Worm (Caenorhabditis elegans) whole organism, L4 larva: ENCODE measurements around the gene ain-1.
A peak's percentile ranks its signal among the peaks of the same experiment; 100 is the strongest.

ENCODE experiments used
- F10B5.3 ChIP-seq: sonication (generic microtip); optimal IDR thresholded peaks from 2 replicates; lab custom pipeline; 2016; ENCODE audit warnings: mild to moderate bottlenecking, missing genetic modification characterization, missing compliant biosample characterization
- F37D6.2 ChIP-seq: sonication (generic microtip); optimal IDR thresholded peaks from 2 replicates; lab custom pipeline; 2016; ENCODE audit warnings: mild to moderate bottlenecking, missing genetic modification characterization, missing compliant biosample characterization
- F44E2.7 ChIP-seq: fragments of 200-800 bp; sonication (Bioruptor generic); IDR thresholded peaks from 2 replicates; pipeline ENCODE4 v2.1.2; 2022; ENCODE audit warnings: missing genetic modification characterization, missing compliant biosample characterization
- F49E8.2 ChIP-seq: sonication (generic microtip); optimal IDR thresholded peaks from 2 replicates; lab custom pipeline; 2016; ENCODE audit warnings: missing compliant biosample characterization, mild to moderate bottlenecking, missing genetic modification characterization, borderline replicate concordance
- R02D3.7 ChIP-seq: fragments of 150-350 bp; sonication (generic microtip); optimal IDR thresholded peaks from 3 replicates; lab custom pipeline; 2014; ENCODE audit warnings: missing biosample characterization, missing genetic modification characterization
- T20F7.1 ChIP-seq: fragments of 200-800 bp; sonication (Bioruptor generic); optimal IDR thresholded peaks from 2 replicates; lab custom pipeline; 2018; ENCODE audit warnings: mild to moderate bottlenecking, missing genetic modification characterization, missing compliant biosample characterization
- T26A8.4 ChIP-seq: fragments of 200-800 bp; sonication (Bioruptor generic); IDR thresholded peaks from 2 replicates; pipeline ENCODE4 v1.3.6; 2022; ENCODE audit warnings: missing genetic modification characterization, missing compliant biosample characterization
- Y105C5A.15 ChIP-seq: fragments of 200-800 bp; sonication (Bioruptor generic); IDR thresholded peaks from 2 replicates; pipeline ENCODE4 v1.3.6; 2022; ENCODE audit warnings: missing genetic modification characterization, missing compliant biosample characterization
- Y75B8A.6 ChIP-seq: fragments of 200-800 bp; sonication (Bioruptor generic); IDR thresholded peaks from 2 replicates; pipeline ENCODE4 v1.3.6; 2022; ENCODE audit warnings: missing genetic modification reagents, missing genetic modification characterization, missing compliant biosample characterization
- aha-1 ChIP-seq: fragments of 150-350 bp; peaks from one replicate; lab custom pipeline; 2014; ENCODE audit warnings: missing biosample characterization, missing genetic modification characterization
- aly-2 ChIP-seq: sonication (generic microtip); optimal IDR thresholded peaks from 2 replicates; lab custom pipeline; 2018; ENCODE audit warnings: missing biosample characterization, missing genetic modification characterization
- arid-1 ChIP-seq: fragments of 200-800 bp; sonication (Bioruptor generic); conservative IDR thresholded peaks from 2 replicates; pipeline ENCODE4 v1.3.6; 2022; ENCODE audit warnings: missing genetic modification reagents, missing genetic modification characterization, missing compliant biosample characterization
- ceh-20 ChIP-seq: fragments of 200-800 bp; sonication (Bioruptor generic); IDR thresholded peaks from 2 replicates; pipeline ENCODE4 v1.3.6; 2022; ENCODE audit warnings: missing genetic modification reagents, missing genetic modification characterization, missing compliant biosample characterization
- ceh-44 ChIP-seq: fragments of 200-800 bp; sonication (Bioruptor generic); IDR thresholded peaks from 2 replicates; pipeline ENCODE4 v1.3.6; 2022; ENCODE audit warnings: missing genetic modification reagents, missing genetic modification characterization, missing compliant biosample characterization
- ceh-62 ChIP-seq: sonication (generic microtip); optimal IDR thresholded peaks from 2 replicates; lab custom pipeline; 2017; ENCODE audit warnings: missing biosample characterization, missing genetic modification characterization
- ceh-82 ChIP-seq: sonication (generic microtip); optimal IDR thresholded peaks from 2 replicates; lab custom pipeline; 2017; ENCODE audit warnings: missing biosample characterization, missing genetic modification characterization
- cey-2 ChIP-seq: sonication (generic microtip); optimal IDR thresholded peaks from 3 replicates; lab custom pipeline; 2017; ENCODE audit warnings: missing genetic modification characterization, mild to moderate bottlenecking, missing compliant biosample characterization, antibody characterized with exemption, borderline replicate concordance; ENCODE audit not compliant: insufficient read depth
- daf-16 ChIP-seq, 3 experiments: sonication (generic microtip); optimal IDR thresholded peaks; 2 replicates each; lab custom pipeline; 2016 to 2017; ENCODE audit warnings: missing genetic modification characterization in 3 of 3, missing genetic modification reagents in 3 of 3, mild to moderate bottlenecking in 2 of 3, missing compliant biosample characterization in 2 of 3, missing biosample characterization in 1 of 3, moderate library complexity in 1 of 3
- daf-8 ChIP-seq: fragments of 200-800 bp; sonication (Bioruptor generic); IDR thresholded peaks from 2 replicates; pipeline ENCODE4 v1.3.6; 2022; ENCODE audit warnings: missing genetic modification characterization, missing compliant biosample characterization
- dmd-6 ChIP-seq: fragments of 200-800 bp; sonication (Bioruptor generic); IDR thresholded peaks from 2 replicates; pipeline ENCODE4 v1.3.6; 2022; ENCODE audit warnings: missing genetic modification reagents, missing genetic modification characterization, missing compliant biosample characterization
- dve-1 ChIP-seq: sonication (generic microtip); optimal IDR thresholded peaks from 2 replicates; lab custom pipeline; 2017; ENCODE audit warnings: antibody characterized with exemption, mild to moderate bottlenecking, missing genetic modification characterization, missing compliant biosample characterization; ENCODE audit not compliant: insufficient read depth
- fkh-10 ChIP-seq: fragments of 150-350 bp; optimal IDR thresholded peaks from 2 replicates; lab custom pipeline; 2014; ENCODE audit warnings: missing biosample characterization, missing genetic modification reagents, missing genetic modification characterization
- fos-1 ChIP-seq: fragments of 150-350 bp; optimal IDR thresholded peaks from 2 replicates; lab custom pipeline; 2014; ENCODE audit warnings: missing biosample characterization, missing genetic modification characterization
- gei-8 ChIP-seq: fragments of 200-800 bp; sonication (Bioruptor generic); optimal IDR thresholded peaks from 2 replicates; lab custom pipeline; 2018; ENCODE audit warnings: mild to moderate bottlenecking, missing genetic modification characterization, missing compliant biosample characterization
- hlh-30 ChIP-seq: sonication (generic microtip); optimal IDR thresholded peaks from 2 replicates; lab custom pipeline; 2017; ENCODE audit warnings: antibody characterized with exemption, mild to moderate bottlenecking, missing genetic modification characterization, missing compliant biosample characterization; ENCODE audit not compliant: insufficient read depth
- lim-7 ChIP-seq: fragments of 200-800 bp; sonication (Bioruptor generic); IDR thresholded peaks from 2 replicates; pipeline ENCODE4 v1.3.6; 2022; ENCODE audit warnings: missing genetic modification characterization, missing compliant biosample characterization
- lin-15B ChIP-seq: fragments of 150-350 bp; sonication (generic microtip); optimal IDR thresholded peaks from 3 replicates; lab custom pipeline; 2014; ENCODE audit warnings: missing biosample characterization, missing genetic modification characterization
- lin-38 ChIP-seq: fragments of 200-800 bp; sonication (Bioruptor generic); IDR thresholded peaks from 2 replicates; pipeline ENCODE4 v1.3.6; 2022; ENCODE audit warnings: missing genetic modification reagents, missing genetic modification characterization, missing compliant biosample characterization
- lir-3 ChIP-seq: sonication (generic microtip); optimal IDR thresholded peaks from 2 replicates; lab custom pipeline; 2016; ENCODE audit warnings: mild to moderate bottlenecking, missing genetic modification characterization, missing compliant biosample characterization
- madf-9 ChIP-seq: fragments of 200-800 bp; sonication (Bioruptor generic); conservative IDR thresholded peaks from 2 replicates; pipeline ENCODE4 v1.3.6; 2022; ENCODE audit warnings: missing genetic modification reagents, missing genetic modification characterization, missing compliant biosample characterization
- mep-1 ChIP-seq: fragments of 150-350 bp; sonication (generic microtip); optimal IDR thresholded peaks from 3 replicates; lab custom pipeline; 2014; ENCODE audit warnings: missing biosample characterization, missing genetic modification characterization
- mes-2 ChIP-seq: sonication (generic microtip); optimal IDR thresholded peaks from 2 replicates; lab custom pipeline; 2016; ENCODE audit warnings: missing genotype, mild to moderate bottlenecking, missing genetic modification characterization, missing compliant biosample characterization; ENCODE audit not compliant: poor library complexity, severe bottlenecking
- mxl-2 ChIP-seq: fragments of 200-800 bp; sonication (Bioruptor generic); conservative IDR thresholded peaks from 2 replicates; pipeline ENCODE4 v1.3.6; 2022; ENCODE audit warnings: missing genetic modification reagents, missing genetic modification characterization, missing compliant biosample characterization
- mxl-3 ChIP-seq: fragments of 200-800 bp; sonication (Bioruptor generic); optimal IDR thresholded peaks from 2 replicates; lab custom pipeline; 2018; ENCODE audit warnings: mild to moderate bottlenecking, missing genetic modification characterization, missing compliant biosample characterization
- nhr-10 ChIP-seq: fragments of 150-350 bp; optimal IDR thresholded peaks from 2 replicates; lab custom pipeline; 2014; ENCODE audit warnings: missing biosample characterization, missing genetic modification characterization
- nhr-102 ChIP-seq: sonication (generic microtip); optimal IDR thresholded peaks from 2 replicates; lab custom pipeline; 2016; ENCODE audit warnings: mild to moderate bottlenecking, missing genetic modification characterization, moderate library complexity, missing compliant biosample characterization
- nhr-111 ChIP-seq: fragments of 200-800 bp; sonication (Bioruptor generic); optimal IDR thresholded peaks from 2 replicates; lab custom pipeline; 2018; ENCODE audit warnings: mild to moderate bottlenecking, missing genetic modification characterization, missing compliant biosample characterization
- nhr-237 ChIP-seq: sonication (generic microtip); optimal IDR thresholded peaks from 2 replicates; lab custom pipeline; 2017; ENCODE audit warnings: missing biosample characterization, missing genetic modification characterization
- nhr-41 ChIP-seq: fragments of 200-800 bp; sonication (Bioruptor generic); IDR thresholded peaks from 2 replicates; pipeline ENCODE4 v1.3.6; 2022; ENCODE audit warnings: missing genetic modification reagents, missing genetic modification characterization, missing compliant biosample characterization
- nhr-42 ChIP-seq: fragments of 200-800 bp; sonication (Bioruptor generic); IDR thresholded peaks from 2 replicates; pipeline ENCODE4 v1.3.6; 2022; ENCODE audit warnings: missing genetic modification characterization, missing compliant biosample characterization
- nhr-6 ChIP-seq: fragments of 150-350 bp; optimal IDR thresholded peaks from 2 replicates; lab custom pipeline; 2014; ENCODE audit warnings: missing biosample characterization, missing genetic modification characterization
- php-3 ChIP-seq: fragments of 200-800 bp; sonication (Bioruptor generic); IDR thresholded peaks from 2 replicates; pipeline ENCODE4 v1.3.6; 2022; ENCODE audit warnings: missing genetic modification reagents, missing genetic modification characterization, missing compliant biosample characterization
- pqm-1 ChIP-seq: sonication (generic microtip); optimal IDR thresholded peaks from 2 replicates; lab custom pipeline; 2017; ENCODE audit warnings: missing biosample characterization, missing genetic modification characterization
- sdz-12 ChIP-seq: fragments of 200-800 bp; sonication (Bioruptor generic); optimal IDR thresholded peaks from 2 replicates; lab custom pipeline; 2018; ENCODE audit warnings: mild to moderate bottlenecking, missing genetic modification characterization, missing compliant biosample characterization
- spr-1 ChIP-seq: sonication (generic microtip); optimal IDR thresholded peaks from 2 replicates; lab custom pipeline; 2016; ENCODE audit warnings: mild to moderate bottlenecking, missing genetic modification characterization, missing compliant biosample characterization
- unc-130 ChIP-seq: sonication (generic microtip); optimal IDR thresholded peaks from 2 replicates; lab custom pipeline; 2016; ENCODE audit warnings: missing genetic modification reagents, missing genetic modification characterization, missing compliant biosample characterization
- unc-39 ChIP-seq: sonication (generic microtip); optimal IDR thresholded peaks from 2 replicates; lab custom pipeline; 2017; ENCODE audit warnings: missing biosample characterization, missing genetic modification characterization
- zag-1 ChIP-seq: fragments of 150-350 bp; optimal IDR thresholded peaks from 2 replicates; lab custom pipeline; 2014; ENCODE audit warnings: missing biosample characterization, missing genetic modification characterization
- zip-2 ChIP-seq: fragments of 150-350 bp; optimal IDR thresholded peaks from 2 replicates; lab custom pipeline; 2014; ENCODE audit warnings: missing biosample characterization, missing genetic modification characterization
- ztf-11 ChIP-seq: fragments of 150-350 bp; optimal IDR thresholded peaks from 2 replicates; lab custom pipeline; 2014; ENCODE audit warnings: missing biosample characterization, missing genetic modification characterization
- ztf-7 ChIP-seq: fragments of 150-350 bp; optimal IDR thresholded peaks from 2 replicates; lab custom pipeline; 2014; ENCODE audit warnings: missing biosample characterization, missing genetic modification characterization

ain-1 gene

ce11 chrX:16634708-16635107, 21.5 kb downstream of the ain-1 start (continued):
- peak; percentile 67 for TF ChIP-seq mxl-3 (GFP tag; lab: Kevin White, UChicago)
- peak; percentile 77 for TF ChIP-seq gei-8 (GFP tag; lab: Kevin White, UChicago)
- TF ChIP-seq Y105C5A.15 (GFP tag; lab: Robert Waterston, UW), result peak; percentile 80; the same call in 1 of the 2 replicates
- TF ChIP-seq aly-2 (tag; lab: Kevin White, UChicago), result no peak
- peak; percentile 73 for TF ChIP-seq arid-1 (GFP tag; lab: Robert Waterston, UW)
- TF ChIP-seq ceh-82 (tag; lab: Kevin White, UChicago), result no peak
- no peak for TF ChIP-seq unc-39 (tag; lab: Kevin White, UChicago)
- TF ChIP-seq nhr-41 (GFP tag; lab: Robert Waterston, UW), result peak; percentile 75; the same call in 1 of the 2 replicates
- peak; percentile 71 for TF ChIP-seq unc-130
- TF ChIP-seq nhr-111 (GFP tag; lab: Kevin White, UChicago), result peak; percentile 78
- TF ChIP-seq mep-1, result peak; percentile 91
- TF ChIP-seq ztf-7 (tag; lab: Kevin White, UChicago), result peak; percentile 85
- TF ChIP-seq ceh-20, result peak; percentile 91
- peak; percentile 80 for TF ChIP-seq nhr-42 (GFP tag; lab: Robert Waterston, UW)
- peak; percentile 82 for TF ChIP-seq madf-9 (GFP tag; lab: Robert Waterston, UW)
- TF ChIP-seq mes-2 (tag; lab: Kevin White, UChicago), result peak; percentile 89
- TF ChIP-seq ceh-62 (tag; lab: Kevin White, UChicago), result no peak
- no peak for TF ChIP-seq zag-1
- no peak for TF ChIP-seq fos-1 (tag; lab: Kevin White, UChicago)
- TF ChIP-seq nhr-6 (tag; lab: Kevin White, UChicago), result peak; percentile 35
- peak; percentile 65 for TF ChIP-seq T20F7.1 (GFP tag; lab: Kevin White, UChicago)
- TF ChIP-seq spr-1, result peak; percentile 76
- TF ChIP-seq lin-38, result peak; percentile 81
- no peak for TF ChIP-seq F44E2.7
- peak; percentile 72 for TF ChIP-seq fkh-10
- peak; percentile 85 for TF ChIP-seq ceh-44
- peak; percentile 87; the same call in 1 of the 2 replicates for TF ChIP-seq lim-7 (GFP tag; lab: Robert Waterston, UW)
- TF ChIP-seq zip-2 (tag; lab: Kevin White, UChicago), result peak; percentile 16
- peak; percentile 35 for TF ChIP-seq F10B5.3
- TF ChIP-seq cey-2 (tag; lab: Kevin White, UChicago), result no peak
- peak; percentile 76 for TF ChIP-seq sdz-12 (GFP tag; lab: Kevin White, UChicago)
- TF ChIP-seq F49E8.2, result peak; percentile 33
- TF ChIP-seq aha-1, result peak; percentile 96
- TF ChIP-seq lir-3 (tag; lab: Kevin White, UChicago), result peak; percentile 48
- no peak for TF ChIP-seq R02D3.7 (tag; lab: Kevin White, UChicago)
- peak; percentile 63 to 83 for TF ChIP-seq daf-16 (GFP tag; optimal IDR thresholded peaks at IDR 0.05; lab: Kevin White, UChicago)
- peak; percentile 80 for TF ChIP-seq daf-16 (tag; optimal IDR thresholded peaks at IDR 0.05; lab: Kevin White, UChicago)
- TF ChIP-seq ztf-11 (tag; lab: Kevin White, UChicago), result no peak
- TF ChIP-seq mxl-2 (GFP tag; lab: Robert Waterston, UW), result peak; percentile 67
- no peak for TF ChIP-seq daf-8 (GFP tag; lab: Robert Waterston, UW)
- TF ChIP-seq hlh-30 (tag; lab: Kevin White, UChicago), result peak; percentile 79
- no peak for TF ChIP-seq lin-15B (tag; lab: Kevin White, UChicago)
- peak; percentile 83; the same call in 1 of the 2 replicates for TF ChIP-seq Y75B8A.6
- peak; percentile 82 for TF ChIP-seq nhr-102 (tag; lab: Kevin White, UChicago)
- TF ChIP-seq F37D6.2 (tag; lab: Kevin White, UChicago), result peak; percentile 74
- peak; percentile 79 for TF ChIP-seq dmd-6 (GFP tag; lab: Robert Waterston, UW)
- peak; percentile 14 for TF ChIP-seq nhr-10 (tag; lab: Kevin White, UChicago)
- TF ChIP-seq pqm-1 (tag; lab: Kevin White, UChicago), result no peak
- TF ChIP-seq nhr-237 (tag; lab: Kevin White, UChicago), result no peak
- TF ChIP-seq T26A8.4 (GFP tag; lab: Robert Waterston, UW), result peak; percentile 83
- peak; percentile 78 for TF ChIP-seq dve-1 (tag; lab: Kevin White, UChicago)
- TF ChIP-seq php-3, result peak; percentile 41
